Worm (Caenorhabditis elegans): ENCODE results near the gene C30A5.10.

The C30A5.10 gene

DNA sequence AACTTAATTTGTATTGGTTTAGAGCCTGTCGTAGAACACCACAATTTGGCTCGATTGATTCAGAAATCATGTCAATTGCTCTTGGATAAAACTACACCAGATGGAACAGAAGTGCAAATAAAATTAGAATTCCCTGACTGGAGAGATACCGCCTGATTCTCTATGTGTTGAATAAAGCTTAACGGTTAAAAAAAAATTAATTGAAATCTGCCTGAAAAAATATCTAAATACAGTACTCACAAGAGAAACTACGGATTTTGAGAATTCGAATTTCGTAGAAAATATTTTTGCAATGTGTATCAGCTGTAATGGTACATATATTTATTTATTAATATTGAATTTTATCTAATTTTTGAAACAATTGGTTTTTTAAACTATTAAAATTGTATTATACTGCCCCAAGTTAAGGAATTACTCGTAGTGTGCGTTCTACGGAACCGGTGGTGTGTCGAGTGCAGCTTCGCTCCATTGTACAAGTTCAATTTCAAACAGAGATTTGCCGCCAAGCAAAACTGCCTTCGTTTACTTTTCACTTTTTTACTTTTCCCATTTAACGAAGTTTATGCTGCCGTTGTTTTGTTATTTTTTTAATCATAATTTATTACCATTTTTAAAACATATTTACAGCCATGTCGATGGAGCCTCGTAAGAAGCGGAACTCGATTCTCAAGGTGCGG is 40.5 kb upstream of the C30A5.10 start, which contains the start of gene knl-1:
TSS of gene knl-1 (plus strand) at position 626 of the 677 bp plus-strand sequence.
- peak; percentile 33 for TF ChIP-seq nfya-1 (tag; optimal IDR thresholded peaks at IDR 0.05)
- peak; percentile 69 for TF ChIP-seq ceh-14 (tag; optimal IDR thresholded peaks at IDR 0.05)
- TF ChIP-seq ceh-34 (tag; optimal IDR thresholded peaks at IDR 0.05), result peak; percentile 38
- TF ChIP-seq nhr-232 (tag; optimal IDR thresholded peaks at IDR 0.05), result no peak
- no peak for TF ChIP-seq syd-9 (tag; optimal IDR thresholded peaks at IDR 0.05)
- TF ChIP-seq C08G9.2 (tag; optimal IDR thresholded peaks at IDR 0.05), result peak; percentile 68
- TF ChIP-seq elt-2 (tag; optimal IDR thresholded peaks at IDR 0.05), result peak; percentile 79
- peak; percentile 10 for TF ChIP-seq rnt-1 (tag; optimal IDR thresholded peaks at IDR 0.05)
- TF ChIP-seq hlh-13 (GFP tag; optimal IDR thresholded peaks at IDR 0.05), result no peak
- TF ChIP-seq fax-1 (tag; optimal IDR thresholded peaks at IDR 0.05), result peak; percentile 69
- TF ChIP-seq pha-2 (tag; optimal IDR thresholded peaks at IDR 0.05), result peak; percentile 40
- peak; percentile 87 for TF ChIP-seq zip-5 (tag; optimal IDR thresholded peaks at IDR 0.05)
- peak; percentile 25 for TF ChIP-seq tbx-7 (tag; optimal IDR thresholded peaks at IDR 0.05)
- peak; percentile 82 for TF ChIP-seq tbx-2 (tag; optimal IDR thresholded peaks at IDR 0.05)
- TF ChIP-seq C38D4.7 (GFP tag; optimal IDR thresholded peaks at IDR 0.05), result peak; percentile 7
- peak; percentile 65 for TF ChIP-seq hlh-8 (tag; optimal IDR thresholded peaks at IDR 0.05)
- peak; percentile 89 for TF ChIP-seq ceh-31 (tag; optimal IDR thresholded peaks at IDR 0.05)
- peak; percentile 25 for TF ChIP-seq unc-86 (tag; optimal IDR thresholded peaks at IDR 0.05)
- peak; percentile 50 for TF ChIP-seq ahr-1 (tag; optimal IDR thresholded peaks at IDR 0.05)
- no peak for TF ChIP-seq ama-1 (optimal IDR thresholded peaks at IDR 0.05)
- TF ChIP-seq ets-4 (tag; optimal IDR thresholded peaks at IDR 0.05), result peak; percentile 65
- TF ChIP-seq ceh-2 (tag; optimal IDR thresholded peaks at IDR 0.05), result peak; percentile 68
- TF ChIP-seq eyg-1 (tag; optimal IDR thresholded peaks at IDR 0.05), result no peak
- TF ChIP-seq unc-3 (GFP tag; conservative IDR thresholded peaks at IDR 0.05), result no peak
- peak; percentile 21 for TF ChIP-seq unc-3 (tag; optimal IDR thresholded peaks at IDR 0.05)
- TF ChIP-seq lim-6 (tag; optimal IDR thresholded peaks at IDR 0.05), result peak; percentile 1
- no peak for TF ChIP-seq fkh-10 (GFP tag; optimal IDR thresholded peaks at IDR 0.05)
- no peak for TF ChIP-seq K09A11.1 (tag; optimal IDR thresholded peaks at IDR 0.05; ENCODE audit: insufficient read depth)
- peak; percentile 2 for TF ChIP-seq F13H6.1 (tag; optimal IDR thresholded peaks at IDR 0.05)
- no peak for TF ChIP-seq pha-4 (tag; optimal IDR thresholded peaks at IDR 0.05)
- peak; percentile 20 for TF ChIP-seq madf-2 (tag; optimal IDR thresholded peaks at IDR 0.05)

DNA sequence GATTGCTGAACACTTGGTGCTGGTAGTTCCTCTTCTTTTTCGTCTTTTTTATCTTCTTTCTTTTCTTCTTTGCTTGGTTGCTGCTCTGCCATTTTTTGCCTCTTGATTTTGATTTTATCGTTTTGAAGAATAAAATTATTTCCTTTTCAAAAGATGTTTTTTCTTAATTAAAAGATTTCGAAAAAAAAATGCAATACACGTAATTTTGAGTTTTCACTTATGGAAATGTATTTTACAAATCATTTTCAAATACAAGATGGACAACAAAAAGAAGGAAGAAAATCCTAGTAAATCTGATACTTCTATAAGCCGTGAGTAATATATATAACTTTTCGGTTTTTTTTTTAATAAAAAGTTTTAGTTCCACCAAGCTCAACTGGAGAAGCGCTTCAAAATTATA is 39.7 kb upstream of the C30A5.10 start, which contains the start of the genes C02F5.10 and C02F5.2:
TSS of gene C02F5.10 (minus strand) at position 101 of the 400 bp plus-strand sequence.
TSS of gene C02F5.2 (plus strand) at position 239 of the 400 bp plus-strand sequence.
- no peak for TF ChIP-seq fax-1 (tag; optimal IDR thresholded peaks at IDR 0.05)
- no peak for TF ChIP-seq sdc-2 (tag; optimal IDR thresholded peaks at IDR 0.05)
- no peak for TF ChIP-seq ceh-31 (tag; optimal IDR thresholded peaks at IDR 0.05)
- no peak for TF ChIP-seq ceh-48 (tag; optimal IDR thresholded peaks at IDR 0.05)

DNA sequence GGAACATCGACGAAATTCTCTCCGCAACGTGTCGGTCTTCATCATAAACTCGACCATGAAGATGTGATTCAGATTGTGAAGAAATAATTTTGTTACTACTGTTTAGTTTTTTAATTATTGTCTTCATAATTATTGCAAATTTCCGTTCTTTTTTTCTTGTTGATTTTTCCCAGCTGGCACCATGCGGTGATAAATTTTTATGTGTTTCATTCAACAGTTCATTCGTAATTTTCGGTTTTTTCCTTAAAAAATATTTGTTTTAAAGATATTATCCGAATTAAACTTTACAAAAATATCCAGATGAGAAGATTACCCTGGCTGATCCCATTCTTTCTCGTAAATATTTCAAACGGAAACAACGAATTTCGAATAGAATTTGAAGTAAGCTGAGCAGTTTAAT is 37.4 kb upstream of the C30A5.10 start, which contains the start of gene C02F5.13:
TSS of gene C02F5.13 (plus strand) at position 301 of the 400 bp plus-strand sequence.
- TF ChIP-seq che-1 (tag; optimal IDR thresholded peaks at IDR 0.05) (no peak), pros-1 (tag; optimal IDR thresholded peaks at IDR 0.05) (no peak), unc-55 (GFP tag; optimal IDR thresholded peaks at IDR 0.05) (no peak), elt-4 (tag; optimal IDR thresholded peaks at IDR 0.05) (no peak), madf-2 (tag; optimal IDR thresholded peaks at IDR 0.05) (no peak), ttx-3 (tag; optimal IDR thresholded peaks at IDR 0.05) (no peak), ceh-48 (tag; optimal IDR thresholded peaks at IDR 0.05) (no peak)
